Fruit fly (Drosophila melanogaster) whole organism, prepupa: Measurements from ENCODE around the gene Abcd1.

Experiments
- CG11294 ChIP-seq: fragments of 200-800 bp; sonication (Bioruptor generic); IDR thresholded peaks from 2 replicates; pipeline ENCODE4 v1.3.6; 2022; ENCODE audit warnings: missing biosample characterization, missing genetic modification characterization
- CG15336 ChIP-seq: fragments of 200-800 bp; sonication (Bioruptor generic); IDR thresholded peaks from 2 replicates; pipeline ENCODE4 v1.3.6; 2022; ENCODE audit warnings: missing biosample characterization, missing genetic modification characterization
- CG1621 ChIP-seq: fragments of 200-800 bp; sonication (Bioruptor generic); optimal IDR thresholded peaks from 3 replicates; lab custom pipeline; 2018; ENCODE audit warnings: missing biosample characterization, mild to moderate bottlenecking, missing genetic modification characterization
- CG3032 ChIP-seq: fragments of 200-800 bp; optimal IDR thresholded peaks from 2 replicates; lab custom pipeline; 2019; ENCODE audit warnings: missing biosample characterization, mild to moderate bottlenecking, missing genetic modification characterization, moderate library complexity
- CG34406 ChIP-seq: fragments of 200-800 bp; sonication (Bioruptor generic); optimal IDR thresholded peaks from 3 replicates; lab custom pipeline; 2016; ENCODE audit warnings: missing biosample characterization, missing genetic modification characterization
- CG3919 ChIP-seq: fragments of 200-800 bp; sonication (Bioruptor generic); optimal IDR thresholded peaks from 3 replicates; lab custom pipeline; 2016; ENCODE audit warnings: missing biosample characterization, missing genetic modification characterization
- CG4318 ChIP-seq: fragments of 200-800 bp; sonication (Bioruptor generic); optimal IDR thresholded peaks from 3 replicates; lab custom pipeline; 2017; ENCODE audit warnings: missing biosample characterization, mild to moderate bottlenecking, missing genetic modification characterization
- CG7368 ChIP-seq: fragments of 200-800 bp; sonication (Bioruptor generic); optimal IDR thresholded peaks from 3 replicates; lab custom pipeline; 2016; ENCODE audit warnings: missing biosample characterization, missing genetic modification characterization
- CG8319 ChIP-seq: fragments of 200-800 bp; sonication (Bioruptor generic); optimal IDR thresholded peaks from 3 replicates; lab custom pipeline; 2016; ENCODE audit warnings: missing biosample characterization, missing genetic modification characterization
- Eip78C ChIP-seq: fragments of 200-800 bp; sonication (Bioruptor generic); peaks from one replicate; lab custom pipeline; 2016; ENCODE audit warnings: missing biosample characterization, missing genetic modification characterization
- Eip93F ChIP-seq: fragments of 200-800 bp; sonication (Bioruptor generic); optimal IDR thresholded peaks from 2 replicates; lab custom pipeline; 2016; ENCODE audit warnings: missing biosample characterization, mild to moderate bottlenecking, missing genetic modification characterization
- Hr4 ChIP-seq: fragments of 200-800 bp; sonication (Bioruptor generic); optimal IDR thresholded peaks from 3 replicates; lab custom pipeline; 2016; ENCODE audit warnings: missing biosample characterization, missing genetic modification characterization
- OdsH ChIP-seq: fragments of 200-800 bp; sonication (Bioruptor generic); optimal IDR thresholded peaks from 3 replicates; lab custom pipeline; 2016; ENCODE audit warnings: missing biosample characterization, missing genetic modification characterization
- dsx ChIP-seq: fragments of 200-800 bp; optimal IDR thresholded peaks from 3 replicates; lab custom pipeline; 2019; ENCODE audit warnings: missing biosample characterization, mild to moderate bottlenecking, missing genetic modification characterization, moderate library complexity; ENCODE audit not compliant: poor library complexity, severe bottlenecking
- esn ChIP-seq: fragments of 200-800 bp; sonication (Bioruptor generic); optimal IDR thresholded peaks from 2 replicates; lab custom pipeline; 2016; ENCODE audit warnings: missing biosample characterization, mild to moderate bottlenecking, missing genetic modification characterization, moderate library complexity
- lz ChIP-seq: fragments of 200-800 bp; sonication (Bioruptor generic); optimal IDR thresholded peaks from 3 replicates; lab custom pipeline; 2016; ENCODE audit warnings: missing biosample characterization, missing genetic modification characterization
- salr ChIP-seq, 2 experiments: fragments of 200-800 bp; sonication (Bioruptor generic); optimal IDR thresholded peaks; 3 replicates each; lab custom pipeline; 2016 to 2018; ENCODE audit warnings: missing biosample characterization in 2 of 2, missing genetic modification characterization in 2 of 2, mild to moderate bottlenecking in 1 of 2
- spab ChIP-seq: fragments of 200-800 bp; sonication (Bioruptor generic); optimal IDR thresholded peaks from 2 replicates; lab custom pipeline; 2017; ENCODE audit warnings: missing biosample characterization, mild to moderate bottlenecking, missing genetic modification characterization, missing genetic modification reagents
- ss ChIP-seq, 2 experiments: fragments of 200-800 bp; sonication (Bioruptor generic); optimal IDR thresholded peaks; 2 replicates in 1 of 2; 3 replicates in 1 of 2; lab custom pipeline; 2017 to 2018; ENCODE audit warnings: mild to moderate bottlenecking in 2 of 2, missing biosample characterization in 2 of 2, missing genetic modification characterization in 2 of 2, moderate library complexity in 1 of 2
- topi ChIP-seq: fragments of 200-800 bp; sonication (Bioruptor generic); optimal IDR thresholded peaks from 3 replicates; lab custom pipeline; 2016; ENCODE audit warnings: missing biosample characterization, missing genetic modification characterization

The Abcd1 gene

DNA sequence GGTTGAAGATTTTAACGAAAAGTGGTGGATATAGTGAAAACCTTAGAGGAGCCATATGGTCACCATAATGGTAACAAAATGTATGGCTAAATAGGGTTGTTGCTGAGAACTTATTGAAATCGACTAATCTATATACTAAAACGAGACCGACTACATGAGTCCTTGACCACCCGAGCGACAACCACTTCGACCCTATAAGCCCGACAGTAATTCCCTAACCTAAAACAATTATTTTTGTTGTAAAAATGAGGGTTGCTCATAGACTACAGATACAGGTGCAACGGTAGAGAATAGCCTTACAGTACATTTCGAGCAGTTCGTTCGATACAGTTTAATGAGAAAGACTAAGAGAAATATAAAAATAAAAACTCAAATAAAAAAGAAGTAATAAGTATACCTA lies 43.2 kb downstream of the Abcd1 start, which contains the start of gene CG32006:
CG32006 (plus strand) TSS at position 312 of the 400 bp plus-strand sequence.
- TF ChIP-seq CG3919 (GFP tag; lab: Kevin White, UChicago), result no peak
- TF ChIP-seq Hr4, result no peak
- no peak for TF ChIP-seq CG4318 (GFP tag; lab: Kevin White, UChicago)

DNA sequence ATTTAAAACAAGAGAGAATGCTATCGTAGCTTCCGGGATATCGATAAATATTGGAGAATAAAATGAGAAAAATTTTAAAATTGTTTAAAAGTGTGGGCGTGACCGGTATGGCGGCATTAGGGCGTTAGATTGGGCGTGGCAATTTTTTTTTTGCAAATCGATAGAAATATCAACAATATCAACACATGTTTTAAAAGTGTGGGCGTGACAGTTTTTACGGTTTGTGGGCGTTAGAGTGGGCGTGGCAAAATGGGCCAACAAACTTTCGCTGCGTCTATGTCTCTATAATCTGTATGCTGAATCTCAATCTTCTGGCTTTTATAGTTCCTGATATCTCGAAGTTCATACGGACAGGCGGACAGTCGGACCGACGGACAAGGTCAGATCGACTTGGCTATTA lies 44.5 kb downstream of the Abcd1 start:
- TF ChIP-seq ss (GFP tag; optimal IDR thresholded peaks at IDR 0.05; lab: Kevin White, UChicago) (no peak), CG4318 (GFP tag; lab: Kevin White, UChicago) (no peak), topi (GFP tag; lab: Kevin White, UChicago) (no peak), CG11294 (GFP tag; lab: Robert Waterston, UW) (no peak), CG34406 (GFP tag; lab: Kevin White, UChicago) (no peak), CG15336 (GFP tag; lab: Robert Waterston, UW) (no peak), salr (GFP tag; optimal IDR thresholded peaks at IDR 0.05; lab: Kevin White, UChicago) (no peak), CG3032 (no peak), lz (GFP tag; lab: Kevin White, UChicago) (no peak), spab (GFP tag; lab: Kevin White, UChicago) (no peak), Eip78C (GFP tag; lab: Kevin White, UChicago) (no peak), CG1621 (tag; lab: Kevin White, UChicago) (no peak), Eip93F (GFP tag; lab: Kevin White, UChicago) (no peak), esn (no peak), CG7368 (GFP tag; lab: Kevin White, UChicago) (no peak)

DNA sequence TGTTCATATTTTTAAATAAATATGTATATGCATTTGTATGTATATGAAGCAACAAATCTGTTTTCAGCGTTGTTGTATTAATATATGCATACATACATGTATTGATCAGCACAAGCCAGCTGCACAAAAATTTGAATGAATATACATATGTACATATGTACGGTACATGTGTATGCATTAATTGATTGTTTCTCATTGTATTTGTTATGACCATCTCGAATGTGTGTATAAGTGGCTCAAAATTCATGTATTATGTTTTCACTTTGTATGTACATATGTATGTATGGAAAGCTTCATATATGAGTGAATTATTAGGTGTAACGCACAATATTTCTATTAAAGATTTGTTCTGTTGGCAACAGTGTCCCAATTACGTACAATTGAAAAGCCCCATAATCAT lies 57.7 kb downstream of the Abcd1 start:
- TF ChIP-seq OdsH (GFP tag; lab: Kevin White, UChicago) (no peak), dsx (GFP tag; lab: Kevin White, UChicago) (peak; percentile 13), CG8319 (GFP tag; lab: Kevin White, UChicago) (no peak)
